Fruit fly (Drosophila melanogaster) whole organism, pupa: ENCODE data around the gene mei-9.
"Not testable (repeated sequence)": the region's sequence is repeated elsewhere in the genome, so short reads cannot be mapped to it uniquely, and the experiment has no call there.

Source experiments
- CG17806 ChIP-seq: fragments of 200-800 bp; sonication (Bioruptor generic); optimal IDR thresholded peaks from 2 replicates; lab custom pipeline; 2018; ENCODE audit warnings: missing biosample characterization, mild to moderate bottlenecking, missing genetic modification characterization, moderate library complexity
- CG32121 ChIP-seq: fragments of 200-800 bp; sonication (Bioruptor generic); IDR thresholded peaks from 2 replicates; pipeline ENCODE4 v1.3.6; 2022; ENCODE audit warnings: missing biosample characterization, missing genetic modification characterization
- CG8159 ChIP-seq: fragments of 200-800 bp; sonication (Bioruptor generic); optimal IDR thresholded peaks from 3 replicates; lab custom pipeline; 2018; ENCODE audit warnings: missing biosample characterization, mild to moderate bottlenecking, missing genetic modification characterization, moderate library complexity
- CG8301 ChIP-seq: fragments of 200-800 bp; sonication (Bioruptor generic); optimal IDR thresholded peaks from 2 replicates; lab custom pipeline; 2018; ENCODE audit warnings: missing biosample characterization, mild to moderate bottlenecking, missing genetic modification characterization
- EcR ChIP-seq: fragments of 200-800 bp; sonication (Bioruptor generic); optimal IDR thresholded peaks from 3 replicates; lab custom pipeline; 2019; ENCODE audit warnings: missing biosample characterization, missing genetic modification characterization, mild to moderate bottlenecking, moderate library complexity, missing genetic modification reagents
- Pif1A ChIP-seq: fragments of 200-800 bp; sonication (Bioruptor generic); optimal IDR thresholded peaks from 3 replicates; lab custom pipeline; 2016; ENCODE audit warnings: missing biosample characterization, missing genetic modification characterization
- fd96Ca ChIP-seq: fragments of 200-800 bp; sonication (Bioruptor generic); IDR thresholded peaks from 3 replicates; pipeline ENCODE4 v1.3.6; 2022; ENCODE audit warnings: missing biosample characterization, missing genetic modification characterization
- rn ChIP-seq: fragments of 200-800 bp; sonication (Bioruptor generic); IDR thresholded peaks from 2 replicates; pipeline ENCODE4 v1.3.6; 2022; ENCODE audit warnings: missing biosample characterization, missing genetic modification characterization

DNA sequence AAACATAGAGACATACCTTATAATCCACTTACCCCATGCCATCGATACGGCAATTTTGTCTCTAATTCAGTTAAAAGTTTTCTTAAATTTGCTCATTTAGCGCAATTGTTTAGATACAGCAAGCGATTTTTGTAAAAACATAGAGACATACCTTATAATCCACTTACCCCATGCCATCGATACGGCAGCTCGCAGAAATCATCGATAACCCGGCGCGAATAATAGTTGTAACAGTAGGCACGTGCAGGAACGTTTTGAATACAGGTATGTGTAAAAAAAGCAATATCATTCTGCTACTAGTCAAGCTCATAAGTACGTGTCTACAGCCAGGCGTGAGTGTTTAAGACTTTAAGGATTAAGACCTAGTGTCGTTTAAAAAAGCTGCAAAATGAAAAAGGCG, 639 bp upstream of the mei-9 start, which contains the start of gene NO66:
- TF ChIP-seq Pif1A (GFP tag; lab: Kevin White, UChicago); CG17806 (tag; lab: Kevin White, UChicago); rn (GFP tag; lab: Robert Waterston, UW); CG8301 (tag; lab: Kevin White, UChicago); CG8159 (tag; lab: Kevin White, UChicago); fd96Ca (GFP tag; lab: Robert Waterston, UW); EcR (GFP tag; lab: Kevin White, UChicago); CG32121 (GFP tag; lab: Robert Waterston, UW): not testable (repeated sequence)
